In genomic region chrX:8381651-8382050, ce11 we compare ENCODE assay signal across 3 worm cellular contexts.
TF ChIP-seq lines count a peak whose summit lies in the region.

No protein-coding gene starts in this region.

TF ChIP-seq in whole organism, L1 larva, 84 proteins besides CTCF, POLR2A, EP300 and RAD21 (continued from another document and continues in another):
- TF ChIP-seq aha-1 (tag; optimal IDR thresholded peaks at IDR 0.05; lab: Kevin White, UChicago) = no peak
- no peak for TF ChIP-seq unc-130 (tag; optimal IDR thresholded peaks at IDR 0.05; lab: Kevin White, UChicago)
- TF ChIP-seq elt-3 (tag; optimal IDR thresholded peaks at IDR 0.05; lab: Kevin White, UChicago) = no peak
- TF ChIP-seq blmp-1 (tag; optimal IDR thresholded peaks at IDR 0.05; lab: Kevin White, UChicago) = no peak
- TF ChIP-seq lin-13 (GFP tag; optimal IDR thresholded peaks at IDR 0.05; lab: Kevin White, UChicago) = no peak
- TF ChIP-seq dsc-1 (tag; optimal IDR thresholded peaks at IDR 0.05; lab: Kevin White, UChicago) = no peak
- TF ChIP-seq ceh-82 (tag; optimal IDR thresholded peaks at IDR 0.05; lab: Kevin White, UChicago) = no peak
- no peak for TF ChIP-seq mdl-1 (tag; optimal IDR thresholded peaks at IDR 0.05; lab: Kevin White, UChicago)
- TF ChIP-seq mef-2 (tag; optimal IDR thresholded peaks at IDR 0.05; lab: Kevin White, UChicago) = no peak
- TF ChIP-seq unc-30 (tag; optimal IDR thresholded peaks at IDR 0.05; lab: Kevin White, UChicago) = no peak
- no peak for TF ChIP-seq ztf-11 (tag; optimal IDR thresholded peaks at IDR 0.05; lab: Kevin White, UChicago)
- no peak for TF ChIP-seq unc-86 (tag; optimal IDR thresholded peaks at IDR 0.05; lab: Kevin White, UChicago)
- TF ChIP-seq grh-1 (GFP tag; IDR thresholded peaks at IDR 0.05; lab: Robert Waterston, UW) = no peak
- TF ChIP-seq tlp-1 (tag; optimal IDR thresholded peaks at IDR 0.05; lab: Kevin White, UChicago) = no peak
- no peak for TF ChIP-seq C04F5.9 (tag; optimal IDR thresholded peaks at IDR 0.05; lab: Kevin White, UChicago)
- TF ChIP-seq lin-35 (GFP tag; optimal IDR thresholded peaks at IDR 0.05; lab: Kevin White, UChicago) = peak in 1 of 2 experiments; percentile 46
- TF ChIP-seq egl-27 (tag; optimal IDR thresholded peaks at IDR 0.05; lab: Kevin White, UChicago) = no peak
- TF ChIP-seq nhr-19 (GFP tag; conservative IDR thresholded peaks at IDR 0.05; lab: Robert Waterston, UW) = peak; percentile 27; the same call in 1 of the 2 replicates
- no peak for TF ChIP-seq lir-3 (tag; optimal IDR thresholded peaks at IDR 0.05; lab: Kevin White, UChicago; ENCODE audit: poor library complexity)
- TF ChIP-seq lsy-2 (tag; optimal IDR thresholded peaks at IDR 0.05; lab: Kevin White, UChicago) = no peak
- TF ChIP-seq unc-62 (GFP tag; optimal IDR thresholded peaks at IDR 0.05; lab: Kevin White, UChicago) = no peak
- TF ChIP-seq ceh-63 (GFP tag; optimal IDR thresholded peaks at IDR 0.05; lab: Kevin White, UChicago) = no peak
- no peak for TF ChIP-seq mep-1 (tag; optimal IDR thresholded peaks at IDR 0.05; lab: Kevin White, UChicago)
- no peak for TF ChIP-seq hlh-4 (tag; optimal IDR thresholded peaks at IDR 0.05; lab: Kevin White, UChicago)
- TF ChIP-seq lin-15B (tag; optimal IDR thresholded peaks at IDR 0.05; lab: Kevin White, UChicago) = no peak
- TF ChIP-seq vab-15 (tag; optimal IDR thresholded peaks at IDR 0.05; lab: Kevin White, UChicago) = no peak
- TF ChIP-seq fkh-4 (tag; optimal IDR thresholded peaks at IDR 0.05; lab: Kevin White, UChicago; ENCODE audit: borderline replicate concordance) = no peak
- TF ChIP-seq aly-2 (tag; optimal IDR thresholded peaks at IDR 0.05; lab: Kevin White, UChicago) = no peak
- no peak for TF ChIP-seq sox-4 (tag; optimal IDR thresholded peaks at IDR 0.05; lab: Kevin White, UChicago)
- no peak for TF ChIP-seq efl-1 (optimal IDR thresholded peaks at IDR 0.05; lab: Kevin White, UChicago)
- peak in 1 of 2 experiments; percentile 87 for TF ChIP-seq efl-1 (GFP tag; optimal IDR thresholded peaks at IDR 0.05 in 1 of 2; lab: Kevin White, UChicago)
- TF ChIP-seq rnt-1 (tag; optimal IDR thresholded peaks at IDR 0.05; lab: Kevin White, UChicago) = peak; percentile 29
- no peak for TF ChIP-seq pqm-1 (tag; optimal IDR thresholded peaks at IDR 0.05; lab: Kevin White, UChicago)
- no peak for TF ChIP-seq ztf-4 (tag; optimal IDR thresholded peaks at IDR 0.05; lab: Kevin White, UChicago)
- no peak for TF ChIP-seq zip-4 (GFP tag; optimal IDR thresholded peaks at IDR 0.05; lab: Kevin White, UChicago)
- TF ChIP-seq dpl-1 (GFP tag; optimal IDR thresholded peaks at IDR 0.05; lab: Kevin White, UChicago) = no peak
- no peak for TF ChIP-seq nhr-77 (tag; optimal IDR thresholded peaks at IDR 0.05; lab: Kevin White, UChicago)
- no peak for TF ChIP-seq lin-39 (tag; optimal IDR thresholded peaks at IDR 0.05; lab: Kevin White, UChicago)
- TF ChIP-seq zag-1 (tag; optimal IDR thresholded peaks at IDR 0.05; lab: Kevin White, UChicago) = no peak
- no peak for TF ChIP-seq nhr-76 (tag; optimal IDR thresholded peaks at IDR 0.05; lab: Kevin White, UChicago)
- no peak for TF ChIP-seq Y116A8C.19 (tag; optimal IDR thresholded peaks at IDR 0.05; lab: Kevin White, UChicago; ENCODE audit: borderline replicate concordance)
- TF ChIP-seq nhr-47 (tag; optimal IDR thresholded peaks at IDR 0.05; lab: Kevin White, UChicago) = peak; percentile 7
- TF ChIP-seq lin-14 (GFP tag; optimal IDR thresholded peaks at IDR 0.05; lab: Kevin White, UChicago) = peak; percentile 1
- no peak for TF ChIP-seq F16B12.6 (tag; optimal IDR thresholded peaks at IDR 0.05; lab: Kevin White, UChicago)
- no peak for TF ChIP-seq nhr-84 (tag; optimal IDR thresholded peaks at IDR 0.05; lab: Kevin White, UChicago)

TF ChIP-seq in whole organism, L4 larva, 104 proteins besides CTCF, POLR2A, EP300 and RAD21 (continued from another document and continues in another):
- TF ChIP-seq saeg-2 (GFP tag; IDR thresholded peaks at IDR 0.05; lab: Robert Waterston, UW) (no peak), mes-2 (tag; optimal IDR thresholded peaks at IDR 0.05; lab: Kevin White, UChicago; ENCODE audit: poor library complexity, severe bottlenecking) (peak; percentile 62), ama-1 (optimal IDR thresholded peaks at IDR 0.05; lab: Kevin White, UChicago) (no peak), lin-39 (tag; optimal IDR thresholded peaks at IDR 0.05; lab: Kevin White, UChicago) (no peak), daf-12 (tag; optimal IDR thresholded peaks at IDR 0.05; lab: Kevin White, UChicago) (no peak), ztf-7 (tag; optimal IDR thresholded peaks at IDR 0.05; lab: Kevin White, UChicago) (no peak), dmd-8 (GFP tag; IDR thresholded peaks at IDR 0.05; lab: Robert Waterston, UW) (0 out of 2 replicates have a peak, but pooled peaks have one; percentile 75), lin-38 (GFP tag; IDR thresholded peaks at IDR 0.05; lab: Robert Waterston, UW) (peak; percentile 70), snpc-1.2 (GFP tag; IDR thresholded peaks at IDR 0.05; lab: Robert Waterston, UW) (peak; percentile 87), hmg-1.1 (GFP tag; IDR thresholded peaks at IDR 0.05; lab: Robert Waterston, UW) (no peak), lin-13 (GFP tag; optimal IDR thresholded peaks at IDR 0.05; lab: Kevin White, UChicago) (no peak), ceh-62 (tag; optimal IDR thresholded peaks at IDR 0.05; lab: Kevin White, UChicago) (no peak), aly-2 (tag; optimal IDR thresholded peaks at IDR 0.05; lab: Kevin White, UChicago) (no peak), unc-130 (GFP tag; optimal IDR thresholded peaks at IDR 0.05; lab: Kevin White, UChicago) (peak; percentile 3), lim-7 (GFP tag; IDR thresholded peaks at IDR 0.05; lab: Robert Waterston, UW) (peak; percentile 84), sdz-12 (GFP tag; optimal IDR thresholded peaks at IDR 0.05; lab: Kevin White, UChicago) (no peak), lir-3 (tag; optimal IDR thresholded peaks at IDR 0.05; lab: Kevin White, UChicago) (peak; percentile 17), Y48G9A.11 (GFP tag; IDR thresholded peaks at IDR 0.05; lab: Robert Waterston, UW) (peak; percentile 70), F37D6.2 (tag; optimal IDR thresholded peaks at IDR 0.05; lab: Kevin White, UChicago) (no peak), nhr-11 (tag; optimal IDR thresholded peaks at IDR 0.05; lab: Kevin White, UChicago) (no peak), nhr-237 (tag; optimal IDR thresholded peaks at IDR 0.05; lab: Kevin White, UChicago) (no peak), unc-39 (tag; optimal IDR thresholded peaks at IDR 0.05; lab: Kevin White, UChicago) (no peak), attf-4 (tag; optimal IDR thresholded peaks at IDR 0.05; lab: Kevin White, UChicago) (no peak), daf-19 (GFP tag; conservative IDR thresholded peaks at IDR 0.05; lab: Robert Waterston, UW) (peak; percentile 57; the same call in 1 of the 2 replicates), ceh-28 (tag; optimal IDR thresholded peaks at IDR 0.05; lab: Kevin White, UChicago) (no peak), nhr-42 (GFP tag; IDR thresholded peaks at IDR 0.05; lab: Robert Waterston, UW) (0 out of 2 replicates have a peak, but pooled peaks have one; percentile 10), spr-3 (GFP tag; optimal IDR thresholded peaks at IDR 0.05; lab: Kevin White, UChicago) (no peak), nhr-28 (tag; optimal IDR thresholded peaks at IDR 0.05; lab: Kevin White, UChicago) (no peak), php-3 (GFP tag; IDR thresholded peaks at IDR 0.05; lab: Robert Waterston, UW) (no peak), ceh-44 (GFP tag; IDR thresholded peaks at IDR 0.05; lab: Robert Waterston, UW) (peak; percentile 67; the same call in 1 of the 2 replicates), fos-1 (tag; optimal IDR thresholded peaks at IDR 0.05; lab: Kevin White, UChicago) (no peak), egl-43 (GFP tag; IDR thresholded peaks at IDR 0.05; lab: Robert Waterston, UW) (no peak; the same call in 1 of the 2 replicates), ctbp-1 (GFP tag; IDR thresholded peaks at IDR 0.05; lab: Robert Waterston, UW) (no peak), mxl-2 (GFP tag; conservative IDR thresholded peaks at IDR 0.05; lab: Robert Waterston, UW) (peak; percentile 66), lsy-2 (tag; optimal IDR thresholded peaks at IDR 0.05; lab: Kevin White, UChicago) (peak in 1 of 2 experiments; percentile 27), skn-1 (tag; optimal IDR thresholded peaks at IDR 0.05; lab: Kevin White, UChicago) (no peak), lin-29 (GFP tag; IDR thresholded peaks at IDR 0.05; lab: Robert Waterston, UW) (no peak), unc-62 (GFP tag; optimal IDR thresholded peaks at IDR 0.05 in 1 of 2; lab: Kevin White, UChicago) (no peak), unc-62 (tag; optimal IDR thresholded peaks at IDR 0.05; lab: Kevin White, UChicago) (no peak), nhr-77 (tag; optimal IDR thresholded peaks at IDR 0.05; lab: Kevin White, UChicago) (no peak), lin-15B (tag; optimal IDR thresholded peaks at IDR 0.05; lab: Kevin White, UChicago) (no peak), pqm-1 (tag; optimal IDR thresholded peaks at IDR 0.05; lab: Kevin White, UChicago) (no peak), nhr-76 (tag; optimal IDR thresholded peaks at IDR 0.05; lab: Kevin White, UChicago) (no peak), nhr-102 (tag; optimal IDR thresholded peaks at IDR 0.05; lab: Kevin White, UChicago) (peak; percentile 31), hlh-30 (tag; optimal IDR thresholded peaks at IDR 0.05; lab: Kevin White, UChicago; ENCODE audit: insufficient read depth) (peak; percentile 30), ztf-11 (tag; optimal IDR thresholded peaks at IDR 0.05; lab: Kevin White, UChicago) (no peak), hlh-11 (tag; optimal IDR thresholded peaks at IDR 0.05; lab: Kevin White, UChicago) (peak; percentile 22), F10B5.3 (tag; optimal IDR thresholded peaks at IDR 0.05; lab: Kevin White, UChicago) (no peak)

TF ChIP-seq in whole organism, young adult, 124 proteins besides CTCF, POLR2A, EP300 and RAD21 (continued from another document and continues in another):
- no peak for TF ChIP-seq ama-1 (optimal IDR thresholded peaks at IDR 0.05; lab: Kevin White, UChicago)
- peak in 1 of 2 experiments; percentile 59 for TF ChIP-seq ama-1 (GFP tag; optimal IDR thresholded peaks at IDR 0.05; lab: Kevin White, UChicago)
- no peak for TF ChIP-seq Y79H2A.3 (GFP tag; conservative IDR thresholded peaks at IDR 0.05; lab: Robert Waterston, UW)
- peak; percentile 18 for TF ChIP-seq nhr-80 (tag; optimal IDR thresholded peaks at IDR 0.05; lab: Kevin White, UChicago)
- TF ChIP-seq hrde-1 (tag; optimal IDR thresholded peaks at IDR 0.05; lab: Kevin White, UChicago; ENCODE audit: borderline replicate concordance) = peak; percentile 52
- no peak for TF ChIP-seq ztf-3 (GFP tag; optimal IDR thresholded peaks at IDR 0.05; lab: Kevin White, UChicago)
- TF ChIP-seq snpc-1.3 (tag; optimal IDR thresholded peaks at IDR 0.05; lab: Kevin White, UChicago; ENCODE audit: insufficient read depth) = no peak
- TF ChIP-seq ccch-3 (GFP tag; optimal IDR thresholded peaks at IDR 0.05; lab: Kevin White, UChicago) = no peak
- TF ChIP-seq lag-1 (GFP tag; IDR thresholded peaks at IDR 0.05; lab: Robert Waterston, UW) = no peak
- TF ChIP-seq ztf-28 (GFP tag; IDR thresholded peaks at IDR 0.05; lab: Robert Waterston, UW) = 0 out of 2 replicates have a peak, but pooled peaks have one; percentile 27
- TF ChIP-seq nhr-120 (GFP tag; IDR thresholded peaks at IDR 0.05; lab: Robert Waterston, UW) = no peak
- peak; percentile 27; the same call in 1 of the 2 replicates for TF ChIP-seq attf-6 (GFP tag; IDR thresholded peaks at IDR 0.05; lab: Robert Waterston, UW)
- peak; percentile 54; the same call in 1 of the 2 replicates for TF ChIP-seq dox-1 (GFP tag; IDR thresholded peaks at IDR 0.05; lab: Robert Waterston, UW)
- no peak for TF ChIP-seq ets-4 (GFP tag; optimal IDR thresholded peaks at IDR 0.05; lab: Kevin White, UChicago)
- peak; percentile 89 for TF ChIP-seq B0261.1 (tag; optimal IDR thresholded peaks at IDR 0.05; lab: Kevin White, UChicago)
- peak; percentile 89 for TF ChIP-seq pbrm-1 (GFP tag; IDR thresholded peaks at IDR 0.05; lab: Robert Waterston, UW)
- no peak for TF ChIP-seq F49E8.2 (tag; optimal IDR thresholded peaks at IDR 0.05; lab: Kevin White, UChicago; ENCODE audit: insufficient read depth)
- no peak for TF ChIP-seq bed-2 (GFP tag; IDR thresholded peaks at IDR 0.05; lab: Robert Waterston, UW)
- no peak for TF ChIP-seq akir-1 (GFP tag; optimal IDR thresholded peaks at IDR 0.05; lab: Kevin White, UChicago)
- TF ChIP-seq egl-44 (GFP tag; IDR thresholded peaks at IDR 0.05; lab: Robert Waterston, UW) = 0 out of 2 replicates have a peak, but pooled peaks have one; percentile 47
- 0 out of 2 replicates have a peak, but pooled peaks have one; percentile 16 for TF ChIP-seq Y53G8AR.9 (GFP tag; conservative IDR thresholded peaks at IDR 0.05; lab: Robert Waterston, UW)
- TF ChIP-seq tbx-9 (tag; optimal IDR thresholded peaks at IDR 0.05; lab: Kevin White, UChicago; ENCODE audit: borderline replicate concordance) = no peak
- TF ChIP-seq athp-1 (tag; optimal IDR thresholded peaks at IDR 0.05; lab: Kevin White, UChicago) = peak; percentile 51
- TF ChIP-seq F57C9.4 (tag; optimal IDR thresholded peaks at IDR 0.05; lab: Kevin White, UChicago) = no peak
- TF ChIP-seq ztf-6 (GFP tag; IDR thresholded peaks at IDR 0.05; lab: Robert Waterston, UW) = no peak
- no peak for TF ChIP-seq lsy-27 (tag; optimal IDR thresholded peaks at IDR 0.05; lab: Kevin White, UChicago; ENCODE audit: borderline replicate concordance, insufficient read depth)
- no peak for TF ChIP-seq fkh-3 (tag; optimal IDR thresholded peaks at IDR 0.05; lab: Kevin White, UChicago)
- TF ChIP-seq dpff-1 (tag; optimal IDR thresholded peaks at IDR 0.05; lab: Kevin White, UChicago) = no peak
- no peak for TF ChIP-seq somi-1 (GFP tag; optimal IDR thresholded peaks at IDR 0.05; lab: Kevin White, UChicago)
- peak; percentile 58 for TF ChIP-seq repo-1 (tag; optimal IDR thresholded peaks at IDR 0.05; lab: Kevin White, UChicago)
- TF ChIP-seq let-607 (tag; optimal IDR thresholded peaks at IDR 0.05; lab: Kevin White, UChicago) = peak in 1 of 2 experiments; percentile 34
- peak; percentile 49; the same call in 1 of the 2 replicates for TF ChIP-seq madf-6 (GFP tag; IDR thresholded peaks at IDR 0.05; lab: Robert Waterston, UW)
- TF ChIP-seq unc-62 (GFP tag; optimal IDR thresholded peaks at IDR 0.05; lab: Kevin White, UChicago) = no peak
- TF ChIP-seq hsf-1 (GFP tag; IDR thresholded peaks at IDR 0.05; lab: Robert Waterston, UW) = no peak
- no peak for TF ChIP-seq B0019.2 (GFP tag; conservative IDR thresholded peaks at IDR 0.05; lab: Robert Waterston, UW)
- no peak for TF ChIP-seq efl-1 (GFP tag; optimal IDR thresholded peaks at IDR 0.05; lab: Kevin White, UChicago)
- no peak for TF ChIP-seq K11D2.4 (GFP tag; IDR thresholded peaks at IDR 0.05; lab: Robert Waterston, UW)
- TF ChIP-seq Y67H2A.10 (GFP tag; conservative IDR thresholded peaks at IDR 0.05; lab: Robert Waterston, UW) = no peak
- peak; percentile 38 for TF ChIP-seq attf-5 (GFP tag; optimal IDR thresholded peaks at IDR 0.05; lab: Kevin White, UChicago)
- no peak for TF ChIP-seq lin-40 (tag; optimal IDR thresholded peaks at IDR 0.05; lab: Kevin White, UChicago)
- 0 out of 2 replicates have a peak, but pooled peaks have one; percentile 36 for TF ChIP-seq ceh-40 (GFP tag; IDR thresholded peaks at IDR 0.05; lab: Robert Waterston, UW)
- TF ChIP-seq snpc-4 (GFP tag; optimal IDR thresholded peaks at IDR 0.05; lab: Kevin White, UChicago) = peak; percentile 65
- peak in 2 of 4 experiments; percentile 44 to 61 for TF ChIP-seq snpc-4 (tag; optimal IDR thresholded peaks at IDR 0.05; lab: Kevin White, UChicago)
- TF ChIP-seq hlh-12 (tag; optimal IDR thresholded peaks at IDR 0.05; lab: Kevin White, UChicago) = no peak
- TF ChIP-seq madf-8 (GFP tag; conservative IDR thresholded peaks at IDR 0.05; lab: Robert Waterston, UW) = no peak
- peak; percentile 59 for TF ChIP-seq madf-10 (tag; optimal IDR thresholded peaks at IDR 0.05; lab: Kevin White, UChicago)
- peak; percentile 87 for TF ChIP-seq die-1 (tag; optimal IDR thresholded peaks at IDR 0.05; lab: Kevin White, UChicago)
- no peak for TF ChIP-seq atf-7 (tag; optimal IDR thresholded peaks at IDR 0.05; lab: Kevin White, UChicago)
- peak; percentile 80 for TF ChIP-seq D2030.7 (GFP tag; IDR thresholded peaks at IDR 0.05; lab: Robert Waterston, UW)
- TF ChIP-seq ceh-91 (GFP tag; IDR thresholded peaks at IDR 0.05; lab: Robert Waterston, UW) = no peak
- no peak for TF ChIP-seq xnd-1 (tag; optimal IDR thresholded peaks at IDR 0.05; lab: Kevin White, UChicago)
- TF ChIP-seq ekl-4 (GFP tag; IDR thresholded peaks at IDR 0.05; lab: Robert Waterston, UW) = peak; percentile 28; the same call in 1 of the 2 replicates
- peak; percentile 43 for TF ChIP-seq T07F8.4 (tag; optimal IDR thresholded peaks at IDR 0.05; lab: Kevin White, UChicago)
